Fruit fly (Drosophila melanogaster) whole organism, embryonic: Measurements from ENCODE around the gene Cp7Fa.

ENCODE experiments used
- Atf6 ChIP-seq: fragments of 200-800 bp; sonication (Bioruptor generic); IDR thresholded peaks from 2 replicates; pipeline ENCODE4 v1.3.6; 2022; ENCODE audit warnings: missing biosample characterization, missing genetic modification characterization
- CG10209 ChIP-seq: fragments of 200-800 bp; sonication (Bioruptor generic); optimal IDR thresholded peaks from 3 replicates; lab custom pipeline; 2017; ENCODE audit warnings: missing biosample characterization, mild to moderate bottlenecking, missing genetic modification characterization, missing genetic modification reagents
- CG11696 ChIP-seq: fragments of 200-800 bp; sonication (Bioruptor generic); IDR thresholded peaks from 2 replicates; pipeline ENCODE4 v1.3.6; 2022; ENCODE audit warnings: missing biosample characterization, missing genetic modification characterization
- CG12236 ChIP-seq: fragments of 200-800 bp; sonication (Bioruptor generic); optimal IDR thresholded peaks from 2 replicates; lab custom pipeline; 2016; ENCODE audit warnings: missing biosample characterization, missing genetic modification characterization
- CG13123 ChIP-seq: fragments of 200-800 bp; sonication (Bioruptor generic); optimal IDR thresholded peaks from 2 replicates; lab custom pipeline; 2016; ENCODE audit warnings: missing biosample characterization, missing genetic modification characterization
- CG14710 ChIP-seq: fragments of 200-800 bp; sonication (Bioruptor generic); optimal IDR thresholded peaks from 3 replicates; lab custom pipeline; 2019; ENCODE audit warnings: missing biosample characterization, mild to moderate bottlenecking, missing genetic modification characterization, moderate library complexity
- CG14860 ChIP-seq: fragments of 200-800 bp; sonication (Bioruptor generic); IDR thresholded peaks from 3 replicates; pipeline ENCODE4 v1.3.6; 2022; ENCODE audit warnings: missing biosample characterization, missing genetic modification characterization; ENCODE audit not compliant: partially characterized antibody
- CG15514 ChIP-seq: fragments of 200-800 bp; sonication (Bioruptor generic); optimal IDR thresholded peaks from 3 replicates; lab custom pipeline; 2017; ENCODE audit warnings: missing biosample characterization, missing genetic modification characterization, mild to moderate bottlenecking, moderate library complexity, missing genetic modification reagents
- CG2889 ChIP-seq: fragments of 200-800 bp; sonication (Bioruptor generic); IDR thresholded peaks from 3 replicates; pipeline ENCODE4 v1.3.6; 2022; ENCODE audit warnings: missing biosample characterization, missing genetic modification characterization
- CG31388 ChIP-seq: fragments of 200-800 bp; sonication (Bioruptor generic); optimal IDR thresholded peaks from 2 replicates; lab custom pipeline; 2016; ENCODE audit warnings: missing biosample characterization, missing genetic modification characterization
- CG3163 ChIP-seq: fragments of 200-800 bp; sonication (Bioruptor generic); optimal IDR thresholded peaks from 3 replicates; lab custom pipeline; 2016; ENCODE audit warnings: missing biosample characterization, missing genetic modification characterization
- CG34376 ChIP-seq: fragments of 200-800 bp; sonication (Bioruptor generic); optimal IDR thresholded peaks from 2 replicates; lab custom pipeline; 2018; ENCODE audit warnings: missing biosample characterization, mild to moderate bottlenecking, missing genetic modification characterization
- CG3995 ChIP-seq: fragments of 200-800 bp; sonication (Bioruptor generic); optimal IDR thresholded peaks from 3 replicates; lab custom pipeline; 2016; ENCODE audit warnings: missing biosample characterization, missing genetic modification characterization
- CG4404 ChIP-seq: fragments of 200-800 bp; sonication (Bioruptor generic); IDR thresholded peaks from 2 replicates; pipeline ENCODE4 v1.3.6; 2022; ENCODE audit warnings: missing biosample characterization, missing genetic modification characterization
- CG8924 ChIP-seq: fragments of 200-800 bp; optimal IDR thresholded peaks from 3 replicates; lab custom pipeline; 2019; ENCODE audit warnings: missing biosample characterization, mild to moderate bottlenecking, missing genetic modification characterization, moderate library complexity
- CG9437 ChIP-seq: fragments of 200-800 bp; sonication (Bioruptor generic); optimal IDR thresholded peaks from 2 replicates; lab custom pipeline; 2018; ENCODE audit warnings: missing biosample characterization, mild to moderate bottlenecking, missing genetic modification characterization
- CG9932 ChIP-seq: fragments of 200-800 bp; sonication (Bioruptor generic); IDR thresholded peaks from 2 replicates; pipeline ENCODE4 v1.3.6; 2022; ENCODE audit warnings: missing biosample characterization, missing genetic modification characterization
- Deaf1 ChIP-seq: fragments of 200-800 bp; optimal IDR thresholded peaks from 3 replicates; lab custom pipeline; 2019; ENCODE audit warnings: missing biosample characterization, mild to moderate bottlenecking, missing genetic modification characterization, moderate library complexity
- Lpt ChIP-seq: fragments of >200 bp; optimal IDR thresholded peaks from 2 replicates; lab custom pipeline; 2018; ENCODE audit warnings: missing biosample characterization, missing genetic modification characterization
- Mrtf ChIP-seq: fragments of 200-800 bp; sonication (Bioruptor generic); IDR thresholded peaks from 3 replicates; pipeline ENCODE4 v1.3.6; 2022; ENCODE audit warnings: missing biosample characterization, missing genetic modification characterization
- Pdp1 ChIP-seq, 2 experiments: fragments of 200-800 bp; sonication (Bioruptor generic); optimal IDR thresholded peaks; 3 replicates each; lab custom pipeline; 2016; ENCODE audit warnings: missing biosample characterization in 2 of 2, missing genetic modification characterization in 2 of 2, mild to moderate bottlenecking in 1 of 2, moderate library complexity in 1 of 2
- Sox100B ChIP-seq: fragments of 200-800 bp; sonication (Bioruptor generic); optimal IDR thresholded peaks from 3 replicates; lab custom pipeline; 2018; ENCODE audit warnings: missing biosample characterization, mild to moderate bottlenecking, missing genetic modification characterization
- Xrp1 ChIP-seq: fragments of 200-800 bp; sonication (Bioruptor generic); IDR thresholded peaks from 2 replicates; pipeline ENCODE4 v1.3.6; 2022; ENCODE audit warnings: missing biosample characterization, missing genetic modification characterization
- YL-1 ChIP-seq: fragments of 200-800 bp; sonication (Bioruptor generic); optimal IDR thresholded peaks from 3 replicates; lab custom pipeline; 2017; ENCODE audit warnings: missing biosample characterization, mild to moderate bottlenecking, missing genetic modification characterization
- ac ChIP-seq: fragments of 200-800 bp; sonication (Bioruptor generic); optimal IDR thresholded peaks from 3 replicates; lab custom pipeline; 2017; ENCODE audit warnings: missing biosample characterization, mild to moderate bottlenecking, missing genetic modification characterization
- bbx ChIP-seq: fragments of 200-800 bp; sonication (Bioruptor generic); IDR thresholded peaks from 2 replicates; pipeline ENCODE4 v1.3.6; 2022; ENCODE audit warnings: missing biosample characterization, missing genetic modification characterization; ENCODE audit not compliant: partially characterized antibody
- cg ChIP-seq: fragments of 200-800 bp; sonication (Bioruptor generic); optimal IDR thresholded peaks from 3 replicates; lab custom pipeline; 2019; ENCODE audit warnings: missing biosample characterization, mild to moderate bottlenecking, missing genetic modification characterization, moderate library complexity
- chinmo ChIP-seq: fragments of 200-800 bp; sonication (Bioruptor generic); IDR thresholded peaks from 4 replicates; pipeline ENCODE4 v1.3.6; 2022; ENCODE audit warnings: missing biosample characterization, missing genetic modification characterization; ENCODE audit not compliant: partially characterized antibody
- chm ChIP-seq: fragments of 200-800 bp; sonication (Bioruptor generic); IDR thresholded peaks from 2 replicates; pipeline ENCODE4 v1.3.6; 2022; ENCODE audit warnings: missing biosample characterization, missing genetic modification characterization
- ci ChIP-seq: fragments of 200-800 bp; sonication (Bioruptor generic); IDR thresholded peaks from 3 replicates; pipeline ENCODE4 v1.3.6; 2022; ENCODE audit warnings: missing biosample characterization, missing genetic modification characterization
- corto ChIP-seq: fragments of 200-800 bp; sonication (Bioruptor generic); optimal IDR thresholded peaks from 2 replicates; lab custom pipeline; 2016; ENCODE audit warnings: missing biosample characterization, mild to moderate bottlenecking, missing genetic modification characterization, moderate library complexity
- crp ChIP-seq, 2 experiments: fragments of 200-800 bp; sonication (Bioruptor generic); optimal IDR thresholded peaks; 2 replicates in 1 of 2; 3 replicates in 1 of 2; lab custom pipeline; 2017; ENCODE audit warnings: missing biosample characterization in 2 of 2, missing genetic modification characterization in 2 of 2, mild to moderate bottlenecking in 1 of 2, moderate library complexity in 1 of 2
- eyg ChIP-seq: fragments of 200-800 bp; sonication (Bioruptor generic); optimal IDR thresholded peaks from 3 replicates; lab custom pipeline; 2016; ENCODE audit warnings: missing biosample characterization, missing genetic modification characterization
- grn ChIP-seq: fragments of 200-800 bp; sonication (Bioruptor generic); optimal IDR thresholded peaks from 3 replicates; lab custom pipeline; 2017; ENCODE audit warnings: missing biosample characterization, missing genetic modification characterization
- her ChIP-seq: fragments of 200-800 bp; sonication (Bioruptor generic); optimal IDR thresholded peaks from 2 replicates; lab custom pipeline; 2016; ENCODE audit warnings: missing biosample characterization, missing genetic modification characterization
- ken ChIP-seq: fragments of 200-800 bp; sonication (Bioruptor generic); IDR thresholded peaks from 3 replicates; pipeline ENCODE4 v1.3.6; 2022; ENCODE audit warnings: missing biosample characterization, missing genetic modification characterization
- lab ChIP-seq: fragments of 200-800 bp; sonication (Bioruptor generic); optimal IDR thresholded peaks from 3 replicates; lab custom pipeline; 2017; ENCODE audit warnings: missing biosample characterization, missing genetic modification characterization, mild to moderate bottlenecking, moderate library complexity, missing genetic modification reagents
- maf-S ChIP-seq: fragments of 200-800 bp; sonication (Bioruptor generic); optimal IDR thresholded peaks from 2 replicates; lab custom pipeline; 2016; ENCODE audit warnings: missing biosample characterization, missing genetic modification characterization
- peb ChIP-seq: fragments of 200-800 bp; sonication (Bioruptor generic); IDR thresholded peaks from 2 replicates; pipeline ENCODE4 v1.3.6; 2022; ENCODE audit warnings: missing biosample characterization, missing genetic modification characterization
- pum ChIP-seq: fragments of 200-800 bp; sonication (Bioruptor generic); optimal IDR thresholded peaks from 2 replicates; lab custom pipeline; 2016; ENCODE audit warnings: missing biosample characterization, missing genetic modification characterization
- ranshi ChIP-seq: fragments of 200-800 bp; sonication (Bioruptor generic); IDR thresholded peaks from 2 replicates; pipeline ENCODE4 v1.3.6; 2022; ENCODE audit warnings: missing biosample characterization, missing genetic modification characterization
- row ChIP-seq: fragments of 200-800 bp; sonication (Bioruptor generic); IDR thresholded peaks from 3 replicates; pipeline ENCODE4 v1.3.6; 2022; ENCODE audit warnings: missing biosample characterization, missing genetic modification characterization
- schlank ChIP-seq: fragments of 200-800 bp; sonication (Bioruptor generic); optimal IDR thresholded peaks from 2 replicates; lab custom pipeline; 2018; ENCODE audit warnings: missing biosample characterization, mild to moderate bottlenecking, missing genetic modification characterization
- sens ChIP-seq: fragments of 200-800 bp; sonication (Bioruptor generic); peaks from one replicate; lab custom pipeline; 2016; ENCODE audit warnings: missing biosample characterization, missing genetic modification characterization
- sens-2 ChIP-seq: fragments of 200-800 bp; sonication (Bioruptor generic); IDR thresholded peaks from 2 replicates; pipeline ENCODE4 v1.3.6; 2022; ENCODE audit warnings: missing biosample characterization, missing genetic modification characterization
- tio ChIP-seq: fragments of 200-800 bp; sonication (Bioruptor generic); optimal IDR thresholded peaks from 2 replicates; lab custom pipeline; 2017; ENCODE audit warnings: missing biosample characterization, missing genetic modification characterization, inconsistent platforms
- usp ChIP-seq: fragments of >200 bp; optimal IDR thresholded peaks from 2 replicates; lab custom pipeline; 2017; ENCODE audit warnings: missing biosample characterization, missing genetic modification characterization
- z ChIP-seq: fragments of 200-800 bp; sonication (Bioruptor generic); IDR thresholded peaks from 3 replicates; pipeline ENCODE4 v1.3.6; 2022; ENCODE audit warnings: missing biosample characterization, missing genetic modification characterization
- zf30C ChIP-seq: fragments of 200-800 bp; sonication (Bioruptor generic); optimal IDR thresholded peaks from 3 replicates; lab custom pipeline; 2018; ENCODE audit warnings: missing biosample characterization, mild to moderate bottlenecking, missing genetic modification characterization
- zfh1 ChIP-seq: fragments of 200-800 bp; sonication (Bioruptor generic); IDR thresholded peaks from 3 replicates; pipeline ENCODE4 v1.3.6; 2022; ENCODE audit warnings: missing biosample characterization, missing genetic modification characterization

Gene Cp7Fa

dm6 chrX:8460232-8460631 lies 10.5 kb upstream of the Cp7Fa start:
- TF ChIP-seq Xrp1 (0 out of 2 replicates have a peak, but pooled peaks have one; percentile 22), sens (GFP tag; lab: Kevin White, UChicago) (peak; percentile 21), CG11696 (GFP tag; lab: Robert Waterston, UW) (peak; percentile 64), CG9437 (GFP tag; lab: Kevin White, UChicago) (no peak), row (GFP tag; lab: Robert Waterston, UW) (0 out of 3 replicates have a peak, but pooled peaks have one; percentile 17), eyg (GFP tag; lab: Kevin White, UChicago) (no peak), Mrtf (GFP tag; lab: Robert Waterston, UW) (0 out of 3 replicates have a peak, but pooled peaks have one; percentile 34), YL-1 (GFP tag; lab: Kevin White, UChicago) (no peak), zf30C (peak; percentile 17), tio (GFP tag; lab: Kevin White, UChicago) (peak; percentile 4), zfh1 (GFP tag; lab: Robert Waterston, UW) (no peak)

dm6 chrX:8460686-8461085 lies 10.0 kb upstream of the Cp7Fa start, which contains the start of gene CG15347:
Gene CG15347 (minus strand): TSS chrX:8460898.
- TF ChIP-seq schlank (tag; lab: Kevin White, UChicago): no peak
- no peak for TF ChIP-seq Lpt (GFP tag; lab: Kevin White, UChicago)
- TF ChIP-seq CG4404 (GFP tag; lab: Robert Waterston, UW): no peak
- TF ChIP-seq grn (GFP tag; lab: Kevin White, UChicago): peak; percentile 9
- 0 out of 3 replicates have a peak, but pooled peaks have one; percentile 36 for TF ChIP-seq z
- no peak for TF ChIP-seq Atf6 (GFP tag; lab: Robert Waterston, UW)
- no peak for TF ChIP-seq CG3995
- peak in 1 of 2 experiments; percentile 23 for TF ChIP-seq Pdp1 (GFP tag; optimal IDR thresholded peaks at IDR 0.05; lab: Kevin White, UChicago)
- no peak for TF ChIP-seq CG13123 (GFP tag; lab: Kevin White, UChicago)
- no peak for TF ChIP-seq Deaf1 (tag; lab: Kevin White, UChicago)
- no peak for TF ChIP-seq CG14860 (GFP tag; lab: Robert Waterston, UW)
- no peak for TF ChIP-seq maf-S (GFP tag; lab: Kevin White, UChicago)
- no peak for TF ChIP-seq CG10209 (GFP tag; lab: Kevin White, UChicago)
- TF ChIP-seq CG12236 (GFP tag; lab: Kevin White, UChicago): no peak
- TF ChIP-seq CG2889 (GFP tag; lab: Robert Waterston, UW): no peak
- no peak for TF ChIP-seq CG9932 (GFP tag; lab: Robert Waterston, UW)
- no peak for TF ChIP-seq crp (GFP tag; optimal IDR thresholded peaks at IDR 0.05; lab: Kevin White, UChicago)
- TF ChIP-seq Xrp1: no peak
- no peak for TF ChIP-seq sens-2 (GFP tag; lab: Robert Waterston, UW)
- no peak for TF ChIP-seq peb (GFP tag; lab: Robert Waterston, UW)
- TF ChIP-seq chm (GFP tag; lab: Robert Waterston, UW): peak; percentile 36; the same call in 1 of the 2 replicates
- TF ChIP-seq ac (GFP tag; lab: Kevin White, UChicago): no peak
- peak; percentile 90 for TF ChIP-seq CG15514
- TF ChIP-seq CG34376 (GFP tag; lab: Kevin White, UChicago): peak; percentile 34
- no peak for TF ChIP-seq ken (GFP tag; lab: Robert Waterston, UW)
- no peak for TF ChIP-seq CG3163 (GFP tag; lab: Kevin White, UChicago)
- TF ChIP-seq ci (GFP tag; lab: Robert Waterston, UW): no peak
- TF ChIP-seq Sox100B (GFP tag; lab: Kevin White, UChicago): no peak
- no peak for TF ChIP-seq CG14710
- TF ChIP-seq corto (GFP tag; lab: Kevin White, UChicago): no peak
- TF ChIP-seq pum (GFP tag; lab: Kevin White, UChicago): no peak
- peak; percentile 10 for TF ChIP-seq lab (GFP tag; lab: Kevin White, UChicago)
- no peak for TF ChIP-seq usp (GFP tag; lab: Kevin White, UChicago)
- TF ChIP-seq chinmo: no peak
- no peak for TF ChIP-seq cg (GFP tag; lab: Kevin White, UChicago)
- TF ChIP-seq CG31388: no peak
- TF ChIP-seq CG8924 (tag; lab: Kevin White, UChicago): no peak
- TF ChIP-seq bbx (GFP tag; lab: Robert Waterston, UW): no peak
- TF ChIP-seq her: no peak
- no peak for TF ChIP-seq ranshi (GFP tag; lab: Robert Waterston, UW)
